Worm (Caenorhabditis elegans) whole organism, midembryonic: ENCODE data around the gene str-35.

Source experiments
- flt-1 ChIP-seq: fragments of 200-800 bp; sonication (Bioruptor generic); IDR thresholded peaks from 2 replicates; pipeline ENCODE4 v1.3.6; 2022; ENCODE audit warnings: missing genetic modification characterization, missing compliant biosample characterization
- klf-2 ChIP-seq: fragments of 200-800 bp; sonication (Bioruptor generic); conservative IDR thresholded peaks from 2 replicates; pipeline ENCODE4 v1.3.6; 2022; ENCODE audit warnings: missing genetic modification reagents, missing genetic modification characterization, missing compliant biosample characterization
- ref-1 ChIP-seq: fragments of 200-800 bp; sonication (Bioruptor generic); conservative IDR thresholded peaks from 2 replicates; pipeline ENCODE4 v1.3.6; 2022; ENCODE audit warnings: missing genetic modification reagents, missing genetic modification characterization, missing compliant biosample characterization
- ztf-23 ChIP-seq: fragments of 200-800 bp; sonication (Bioruptor generic); IDR thresholded peaks from 2 replicates; pipeline ENCODE4 v1.3.6; 2022; ENCODE audit warnings: missing genetic modification reagents, missing genetic modification characterization, missing compliant biosample characterization
- ztf-29 ChIP-seq: fragments of 200-800 bp; sonication (Bioruptor generic); IDR thresholded peaks from 2 replicates; pipeline ENCODE4 v1.3.6; 2022; ENCODE audit warnings: missing genetic modification reagents, missing genetic modification characterization, missing compliant biosample characterization

- TF ChIP-seq klf-2 (GFP tag; lab: Robert Waterston, UW) = no peak
- no peak for TF ChIP-seq ref-1
- TF ChIP-seq flt-1 (GFP tag; lab: Robert Waterston, UW) = no peak
- no peak for TF ChIP-seq ztf-29 (GFP tag; lab: Robert Waterston, UW)
- TF ChIP-seq ztf-23 = no peak
These were observed 50.5 kb downstream of the str-35 start for ce11 chrV:4525106-4525505.
